Fruit fly (Drosophila melanogaster): ENCODE data around the gene pug.

The pug gene

dm6 chr3R:10673571-10673970, 22.8 kb upstream of the pug start (continued):
- TF ChIP-seq CG6808 (GFP tag; optimal IDR thresholded peaks at IDR 0.05) = no peak
- TF ChIP-seq Lpt (GFP tag; optimal IDR thresholded peaks at IDR 0.05) = no peak
- peak; percentile 72 for TF ChIP-seq svp (GFP tag)
- no peak for TF ChIP-seq OdsH (GFP tag; optimal IDR thresholded peaks at IDR 0.05)
- TF ChIP-seq Blimp-1 (GFP tag; optimal IDR thresholded peaks at IDR 0.05) = no peak
- no peak for TF ChIP-seq topi (GFP tag; optimal IDR thresholded peaks at IDR 0.05)
- peak; percentile 22 for TF ChIP-seq CG31627 (GFP tag; optimal IDR thresholded peaks at IDR 0.05)
- TF ChIP-seq Hr4 (GFP tag; optimal IDR thresholded peaks at IDR 0.05) = no peak
- no peak for TF ChIP-seq CG3919 (GFP tag; optimal IDR thresholded peaks at IDR 0.05)
- TF ChIP-seq lz (GFP tag; optimal IDR thresholded peaks at IDR 0.05) = peak; percentile 28
- TF ChIP-seq CG11902 (GFP tag; optimal IDR thresholded peaks at IDR 0.05) = no peak
- no peak for TF ChIP-seq net (GFP tag; optimal IDR thresholded peaks at IDR 0.05)
- no peak for TF ChIP-seq salr (GFP tag; optimal IDR thresholded peaks at IDR 0.05)
- TF ChIP-seq spab (GFP tag; optimal IDR thresholded peaks at IDR 0.05) = peak; percentile 3
- TF ChIP-seq cyc (GFP tag; optimal IDR thresholded peaks at IDR 0.05) = peak; percentile 16
- TF ChIP-seq Smox (GFP tag; optimal IDR thresholded peaks at IDR 0.05) = peak; percentile 14
- no peak for TF ChIP-seq fd59A (GFP tag; optimal IDR thresholded peaks at IDR 0.05)
- TF ChIP-seq CG9139 (GFP tag; optimal IDR thresholded peaks at IDR 0.05) = no peak
- no peak for TF ChIP-seq fkh (GFP tag; optimal IDR thresholded peaks at IDR 0.05)

dm6 chr3R:10675101-10675500, 21.2 kb upstream of the pug start:
- TF ChIP-seq Eip75B (GFP tag; optimal IDR thresholded peaks at IDR 0.05) (no peak), esn (GFP tag; optimal IDR thresholded peaks at IDR 0.05) (peak; percentile 10), Sox102F (GFP tag; optimal IDR thresholded peaks at IDR 0.05) (no peak), topi (GFP tag; optimal IDR thresholded peaks at IDR 0.05) (peak; percentile 37), CG16779 (tag; optimal IDR thresholded peaks at IDR 0.05) (no peak), salr (GFP tag; optimal IDR thresholded peaks at IDR 0.05) (no peak), Blimp-1 (GFP tag; optimal IDR thresholded peaks at IDR 0.05) (no peak), Met (GFP tag; optimal IDR thresholded peaks at IDR 0.05) (no peak), svp (GFP tag) (no peak), CG3032 (tag; optimal IDR thresholded peaks at IDR 0.05) (peak; percentile 17), CG31627 (GFP tag; optimal IDR thresholded peaks at IDR 0.05) (peak; percentile 1), CG6792 (GFP tag; optimal IDR thresholded peaks at IDR 0.05) (no peak), Eip78C (GFP tag) (peak; percentile 65)

- TF ChIP-seq fd85E (GFP tag; optimal IDR thresholded peaks at IDR 0.05) (no peak), spab (GFP tag; optimal IDR thresholded peaks at IDR 0.05) (no peak), Eip78C (GFP tag) (peak; percentile 53), Hr4 (GFP tag; optimal IDR thresholded peaks at IDR 0.05) (no peak), pdm3 (GFP tag; optimal IDR thresholded peaks at IDR 0.05) (no peak), CG34406 (GFP tag; optimal IDR thresholded peaks at IDR 0.05) (no peak), Eip93F (GFP tag; optimal IDR thresholded peaks at IDR 0.05) (no peak), Eip75B (GFP tag; optimal IDR thresholded peaks at IDR 0.05) (no peak), Ets96B (tag; optimal IDR thresholded peaks at IDR 0.05) (no peak), CG1621 (tag; optimal IDR thresholded peaks at IDR 0.05) (no peak), eg (GFP tag; IDR thresholded peaks at IDR 0.05) (0 out of 3 replicates have a peak, but pooled peaks have one; percentile 13), svp (GFP tag) (peak; percentile 55), salr (GFP tag; optimal IDR thresholded peaks at IDR 0.05) (no peak), acj6 (GFP tag; optimal IDR thresholded peaks at IDR 0.05) (no peak), CG3032 (tag; optimal IDR thresholded peaks at IDR 0.05) (no peak), CG8119 (GFP tag; IDR thresholded peaks at IDR 0.05) (no peak), cyc (GFP tag; optimal IDR thresholded peaks at IDR 0.05) (no peak), CG31627 (GFP tag; optimal IDR thresholded peaks at IDR 0.05) (no peak), Sox102F (GFP tag; optimal IDR thresholded peaks at IDR 0.05) (no peak), fkh (GFP tag; optimal IDR thresholded peaks at IDR 0.05) (peak; percentile 61), Hr38 (GFP tag; optimal IDR thresholded peaks at IDR 0.05) (no peak), achi (GFP tag; optimal IDR thresholded peaks at IDR 0.05) (no peak), CG8632 (GFP tag; optimal IDR thresholded peaks at IDR 0.05) (no peak), dsx (GFP tag; optimal IDR thresholded peaks at IDR 0.05; ENCODE audit: poor library complexity, severe bottlenecking) (no peak), CG6276 (GFP tag; optimal IDR thresholded peaks at IDR 0.05) (no peak), Sox14 (GFP tag; optimal IDR thresholded peaks at IDR 0.05) (no peak), lz (GFP tag; optimal IDR thresholded peaks at IDR 0.05) (no peak)
Observed at dm6 chr3R:10677245-10677902, 19.0 kb upstream of the pug start, which contains the start of gene CG6465. TSS of gene CG6465 (minus strand) at chr3R:10677251.
